Worm (Caenorhabditis elegans) whole organism, L4 larva: ENCODE results near the gene nhr-262.

ENCODE experiments used
- daf-8 ChIP-seq: fragments of 200-800 bp; sonication (Bioruptor generic); IDR thresholded peaks from 2 replicates; pipeline ENCODE4 v1.3.6; 2022; ENCODE audit warnings: missing genetic modification characterization, missing compliant biosample characterization
- dpl-1 ChIP-seq: fragments of 150-350 bp; optimal IDR thresholded peaks from 2 replicates; lab custom pipeline; 2014; ENCODE audit warnings: missing biosample characterization, missing genetic modification reagents, missing genetic modification characterization
- hif-1 ChIP-seq, 2 experiments: sonication (generic microtip); optimal IDR thresholded peaks; 2 replicates each; lab custom pipeline; 2016 to 2017; ENCODE audit warnings: missing compliant biosample characterization in 2 of 2, missing genetic modification characterization in 2 of 2, missing genetic modification reagents in 2 of 2, missing genotype in 2 of 2, mild to moderate bottlenecking in 1 of 2
- lsy-2 ChIP-seq, 2 experiments: fragments of 150-350 bp in 1 of 2; sonication (generic microtip) in 1 of 2; optimal IDR thresholded peaks; 2 replicates each; lab custom pipeline; 2014 to 2017; ENCODE audit warnings: missing biosample characterization in 2 of 2, missing genetic modification characterization in 2 of 2
- mep-1 ChIP-seq: fragments of 150-350 bp; sonication (generic microtip); optimal IDR thresholded peaks from 3 replicates; lab custom pipeline; 2014; ENCODE audit warnings: missing biosample characterization, missing genetic modification characterization
- mxl-2 ChIP-seq: fragments of 200-800 bp; sonication (Bioruptor generic); conservative IDR thresholded peaks from 2 replicates; pipeline ENCODE4 v1.3.6; 2022; ENCODE audit warnings: missing genetic modification reagents, missing genetic modification characterization, missing compliant biosample characterization
- nhr-10 ChIP-seq: fragments of 150-350 bp; optimal IDR thresholded peaks from 2 replicates; lab custom pipeline; 2014; ENCODE audit warnings: missing biosample characterization, missing genetic modification characterization
- nhr-77 ChIP-seq: fragments of 150-350 bp; optimal IDR thresholded peaks from 2 replicates; lab custom pipeline; 2014; ENCODE audit warnings: missing biosample characterization, missing genetic modification characterization
- skn-1 ChIP-seq: fragments of 150-350 bp; optimal IDR thresholded peaks from 2 replicates; lab custom pipeline; 2014; ENCODE audit warnings: missing biosample characterization, missing genetic modification characterization
- zag-1 ChIP-seq: fragments of 150-350 bp; optimal IDR thresholded peaks from 2 replicates; lab custom pipeline; 2014; ENCODE audit warnings: missing biosample characterization, missing genetic modification characterization
- zip-11 ChIP-seq: fragments of 200-800 bp; sonication (Bioruptor generic); IDR thresholded peaks from 2 replicates; pipeline ENCODE4 v1.3.6; 2022; ENCODE audit warnings: missing genetic modification characterization, missing compliant biosample characterization
- ztf-11 ChIP-seq: fragments of 150-350 bp; optimal IDR thresholded peaks from 2 replicates; lab custom pipeline; 2014; ENCODE audit warnings: missing biosample characterization, missing genetic modification characterization
- ztf-7 ChIP-seq: fragments of 150-350 bp; optimal IDR thresholded peaks from 2 replicates; lab custom pipeline; 2014; ENCODE audit warnings: missing biosample characterization, missing genetic modification characterization

DNA sequence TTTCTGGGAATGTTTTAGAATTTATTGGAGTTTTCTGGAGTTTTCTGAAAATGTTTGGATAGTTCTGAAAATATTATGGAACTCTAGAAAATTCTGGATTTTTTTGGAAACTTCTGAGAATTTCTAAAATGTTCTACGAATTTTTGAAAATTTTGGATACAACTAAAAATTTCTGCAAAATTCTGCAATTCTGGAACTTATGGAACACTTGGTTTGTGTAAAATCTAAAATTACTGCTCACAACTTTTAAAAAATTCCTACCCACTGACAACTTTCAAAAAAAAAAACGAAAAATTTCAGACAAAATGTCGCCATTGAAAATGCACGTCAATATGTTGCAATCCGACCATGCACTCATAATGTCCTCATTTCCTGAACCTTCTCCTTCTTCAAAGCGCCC is at the start of gene nhr-262:
- no peak for TF ChIP-seq hif-1 (tag; optimal IDR thresholded peaks at IDR 0.05; lab: Kevin White, UChicago)
- TF ChIP-seq mxl-2 (GFP tag; lab: Robert Waterston, UW) = no peak
- no peak for TF ChIP-seq daf-8 (GFP tag; lab: Robert Waterston, UW)
- TF ChIP-seq zip-11 (GFP tag; lab: Robert Waterston, UW) = no peak
- no peak for TF ChIP-seq ztf-11 (tag; lab: Kevin White, UChicago)
- TF ChIP-seq nhr-77 (tag; lab: Kevin White, UChicago) = no peak
- TF ChIP-seq mep-1 (tag; lab: Kevin White, UChicago) = no peak
- no peak for TF ChIP-seq dpl-1 (GFP tag; lab: Kevin White, UChicago)
- no peak for TF ChIP-seq nhr-10
- no peak for TF ChIP-seq lsy-2 (tag; optimal IDR thresholded peaks at IDR 0.05; lab: Kevin White, UChicago)
- no peak for TF ChIP-seq zag-1
- TF ChIP-seq ztf-7 = no peak
- no peak for TF ChIP-seq skn-1 (tag; lab: Kevin White, UChicago)
